Worm (Caenorhabditis elegans): ENCODE data around the gene F53A3.7.

F53A3.7 gene

ce11 chrIII:1930714-1931273, 20.5 kb upstream of the F53A3.7 start:
- TF ChIP-seq unc-62 (GFP tag; optimal IDR thresholded peaks at IDR 0.05) (no peak), mls-2 (tag; optimal IDR thresholded peaks at IDR 0.05) (no peak), mep-1 (tag; optimal IDR thresholded peaks at IDR 0.05) (no peak), ceh-43 (GFP tag; optimal IDR thresholded peaks at IDR 0.05) (no peak), nhr-28 (tag; optimal IDR thresholded peaks at IDR 0.05) (no peak), M03D4.4 (tag; optimal IDR thresholded peaks at IDR 0.05) (no peak), nhr-237 (tag; optimal IDR thresholded peaks at IDR 0.05) (no peak), ceh-83 (GFP tag; optimal IDR thresholded peaks at IDR 0.05) (no peak), ceh-39 (tag; optimal IDR thresholded peaks at IDR 0.05) (no peak), lin-13 (tag; optimal IDR thresholded peaks at IDR 0.05) (no peak)

ce11 chrIII:1931509-1931908, 19.8 kb upstream of the F53A3.7 start:
- TF ChIP-seq unc-120 (tag; optimal IDR thresholded peaks at IDR 0.05; ENCODE audit: poor library complexity, severe bottlenecking) (no peak), lsy-2 (tag; optimal IDR thresholded peaks at IDR 0.05) (peak; percentile 12)

ce11 chrIII:1932018-1932417, 19.3 kb upstream of the F53A3.7 start:
- no peak for TF ChIP-seq unc-120 (tag; optimal IDR thresholded peaks at IDR 0.05; ENCODE audit: poor library complexity, severe bottlenecking)
- no peak for TF ChIP-seq hlh-1 (tag; optimal IDR thresholded peaks at IDR 0.05)
- TF ChIP-seq sem-2 (GFP tag; optimal IDR thresholded peaks at IDR 0.05) = no peak
- no peak for TF ChIP-seq drap-1 (GFP tag; optimal IDR thresholded peaks at IDR 0.05)
- TF ChIP-seq flh-1 (GFP tag; optimal IDR thresholded peaks at IDR 0.05) = no peak
- TF ChIP-seq ceh-39 (tag; optimal IDR thresholded peaks at IDR 0.05) = no peak
- TF ChIP-seq blmp-1 (tag; optimal IDR thresholded peaks at IDR 0.05) = no peak

- TF ChIP-seq elt-1 (tag; optimal IDR thresholded peaks at IDR 0.05; ENCODE audit: borderline replicate concordance, insufficient read depth) (no peak), blmp-1 (tag; optimal IDR thresholded peaks at IDR 0.05) (no peak), cnd-1 (tag; optimal IDR thresholded peaks at IDR 0.05) (no peak), ceh-43 (GFP tag; optimal IDR thresholded peaks at IDR 0.05) (no peak), nhr-12 (tag; optimal IDR thresholded peaks at IDR 0.05) (no peak), sptf-1 (tag; optimal IDR thresholded peaks at IDR 0.05) (no peak), snpc-4 (tag; optimal IDR thresholded peaks at IDR 0.05) (no peak), lsy-2 (tag; optimal IDR thresholded peaks at IDR 0.05) (no peak), lin-13 (tag; optimal IDR thresholded peaks at IDR 0.05) (no peak), bed-3 (GFP tag; optimal IDR thresholded peaks at IDR 0.05) (no peak), unc-39 (tag; optimal IDR thresholded peaks at IDR 0.05) (no peak), pha-4 (tag; optimal IDR thresholded peaks at IDR 0.05) (no peak), ceh-83 (GFP tag; optimal IDR thresholded peaks at IDR 0.05) (no peak), tbx-8 (GFP tag; optimal IDR thresholded peaks at IDR 0.05) (no peak), mls-2 (tag; optimal IDR thresholded peaks at IDR 0.05) (no peak), lin-32 (GFP tag; optimal IDR thresholded peaks at IDR 0.05) (no peak), unc-62 (GFP tag; optimal IDR thresholded peaks at IDR 0.05) (no peak), ham-2 (GFP tag; optimal IDR thresholded peaks at IDR 0.05) (no peak), drap-1 (GFP tag; optimal IDR thresholded peaks at IDR 0.05) (no peak), sem-2 (GFP tag; optimal IDR thresholded peaks at IDR 0.05) (no peak)
Observed at ce11 chrIII:1934141-1934540, 17.2 kb upstream of the F53A3.7 start.

ce11 chrIII:1937879-1938438, 13.4 kb upstream of the F53A3.7 start:
- no peak for TF ChIP-seq drap-1 (GFP tag; optimal IDR thresholded peaks at IDR 0.05)
- TF ChIP-seq blmp-1 (tag; optimal IDR thresholded peaks at IDR 0.05) = no peak
- peak; percentile 69 for TF ChIP-seq lsy-2 (tag; optimal IDR thresholded peaks at IDR 0.05)
- TF ChIP-seq tbx-8 (GFP tag; optimal IDR thresholded peaks at IDR 0.05) = no peak
- no peak for TF ChIP-seq nhr-12 (tag; optimal IDR thresholded peaks at IDR 0.05)
- TF ChIP-seq lin-32 (GFP tag; optimal IDR thresholded peaks at IDR 0.05) = no peak
- TF ChIP-seq unc-62 (GFP tag; optimal IDR thresholded peaks at IDR 0.05) = no peak
- no peak for TF ChIP-seq ceh-43 (GFP tag; optimal IDR thresholded peaks at IDR 0.05)
- peak; percentile 35 for TF ChIP-seq lin-13 (tag; optimal IDR thresholded peaks at IDR 0.05)
- no peak for TF ChIP-seq sem-2 (GFP tag; optimal IDR thresholded peaks at IDR 0.05)
- TF ChIP-seq sptf-1 (tag; optimal IDR thresholded peaks at IDR 0.05) = no peak
- TF ChIP-seq nhr-76 (tag; optimal IDR thresholded peaks at IDR 0.05) = no peak
- no peak for TF ChIP-seq mab-5 (tag; optimal IDR thresholded peaks at IDR 0.05)

Data from whole organism, mixed stage, embryonic.